Worm (Caenorhabditis elegans): ENCODE results near the gene Y75B12B.1.

Y75B12B.1 gene

ce11 chrV:15148800-15149199 is 35.7 kb upstream of the Y75B12B.1 start, which contains the start of gene T09F5.1:
T09F5.1 (plus strand) TSS chrV:15149100.
- TF ChIP-seq ztf-4 (tag; optimal IDR thresholded peaks at IDR 0.05), result no peak
- no peak for TF ChIP-seq xbp-1 (tag; optimal IDR thresholded peaks at IDR 0.05)
- no peak for TF ChIP-seq nhr-76 (tag; optimal IDR thresholded peaks at IDR 0.05)
- no peak for TF ChIP-seq C04F5.9 (tag; optimal IDR thresholded peaks at IDR 0.05)
- TF ChIP-seq nhr-19 (GFP tag; conservative IDR thresholded peaks at IDR 0.05), result no peak
- TF ChIP-seq mef-2 (tag; optimal IDR thresholded peaks at IDR 0.05), result no peak
- TF ChIP-seq nhr-85 (tag), result no peak
- no peak for TF ChIP-seq ztf-11 (tag; optimal IDR thresholded peaks at IDR 0.05)
- no peak for TF ChIP-seq elt-2 (tag; optimal IDR thresholded peaks at IDR 0.05)
- no peak for TF ChIP-seq zip-4 (GFP tag; optimal IDR thresholded peaks at IDR 0.05)
- no peak for TF ChIP-seq sox-4 (tag; optimal IDR thresholded peaks at IDR 0.05)
- no peak for TF ChIP-seq sup-37 (GFP tag; optimal IDR thresholded peaks at IDR 0.05)
- TF ChIP-seq egl-27 (tag; optimal IDR thresholded peaks at IDR 0.05), result no peak
- TF ChIP-seq lin-13 (GFP tag; optimal IDR thresholded peaks at IDR 0.05), result no peak
- TF ChIP-seq dpl-1 (GFP tag; optimal IDR thresholded peaks at IDR 0.05), result no peak
- TF ChIP-seq lir-3 (tag; optimal IDR thresholded peaks at IDR 0.05; ENCODE audit: poor library complexity), result no peak
- TF ChIP-seq rnt-1 (tag; optimal IDR thresholded peaks at IDR 0.05), result no peak

DNA sequence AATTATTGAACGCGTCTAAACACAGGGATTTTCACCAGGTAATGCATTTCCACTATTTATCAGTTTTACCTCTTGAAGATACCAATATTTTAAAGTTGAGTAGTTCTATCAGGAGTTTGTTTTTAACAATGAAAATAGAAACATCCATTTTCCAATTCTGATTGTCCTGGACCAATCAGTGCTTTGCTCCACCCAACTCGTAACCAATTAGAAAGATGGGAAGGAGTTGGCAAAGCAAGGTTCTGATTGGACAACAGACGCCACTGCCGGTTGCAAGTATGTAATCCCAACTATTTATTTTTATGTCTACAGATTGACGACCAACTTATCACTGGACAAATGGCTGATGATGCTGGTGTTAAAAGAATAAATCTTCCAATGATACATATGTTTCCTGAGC is 34.3 kb upstream of the Y75B12B.1 start:
- TF ChIP-seq nhr-47 (tag; optimal IDR thresholded peaks at IDR 0.05) (no peak), unc-98 (GFP tag; IDR thresholded peaks at IDR 0.05) (no peak), ceh-88 (GFP tag; IDR thresholded peaks at IDR 0.05) (no peak), unc-62 (GFP tag; optimal IDR thresholded peaks at IDR 0.05) (no peak), dsc-1 (tag; optimal IDR thresholded peaks at IDR 0.05) (no peak), hpl-2 (GFP tag; optimal IDR thresholded peaks at IDR 0.05) (no peak), pqm-1 (tag; optimal IDR thresholded peaks at IDR 0.05) (no peak), ama-1 (optimal IDR thresholded peaks at IDR 0.05) (no peak), fkh-8 (tag; optimal IDR thresholded peaks at IDR 0.05) (no peak)

ce11 chrV:15150661-15151060 is 33.8 kb upstream of the Y75B12B.1 start, which contains the start of gene T09F5.2:
T09F5.2 (plus strand) TSS chrV:15150961.
- no peak for TF ChIP-seq swsn-7 (tag; optimal IDR thresholded peaks at IDR 0.05)
- TF ChIP-seq pax-3 (tag; optimal IDR thresholded peaks at IDR 0.05), result no peak
- TF ChIP-seq pqm-1 (tag; optimal IDR thresholded peaks at IDR 0.05), result no peak
- no peak for TF ChIP-seq hlh-4 (tag; optimal IDR thresholded peaks at IDR 0.05)
- no peak for TF ChIP-seq ceh-82 (tag; optimal IDR thresholded peaks at IDR 0.05)
- TF ChIP-seq egl-27 (tag; optimal IDR thresholded peaks at IDR 0.05), result no peak

ce11 chrV:15152010-15152409 is 32.5 kb upstream of the Y75B12B.1 start:
- no peak for TF ChIP-seq hlh-4 (tag; optimal IDR thresholded peaks at IDR 0.05)
- no peak for TF ChIP-seq irx-1 (tag; optimal IDR thresholded peaks at IDR 0.05)
- TF ChIP-seq nhr-77 (tag; optimal IDR thresholded peaks at IDR 0.05), result no peak
- no peak for TF ChIP-seq efl-3 (GFP tag; optimal IDR thresholded peaks at IDR 0.05)
- TF ChIP-seq efl-1 (optimal IDR thresholded peaks at IDR 0.05), result no peak
- peak in 1 of 2 experiments; percentile 72 for TF ChIP-seq efl-1 (GFP tag; optimal IDR thresholded peaks at IDR 0.05 in 1 of 2)

DNA sequence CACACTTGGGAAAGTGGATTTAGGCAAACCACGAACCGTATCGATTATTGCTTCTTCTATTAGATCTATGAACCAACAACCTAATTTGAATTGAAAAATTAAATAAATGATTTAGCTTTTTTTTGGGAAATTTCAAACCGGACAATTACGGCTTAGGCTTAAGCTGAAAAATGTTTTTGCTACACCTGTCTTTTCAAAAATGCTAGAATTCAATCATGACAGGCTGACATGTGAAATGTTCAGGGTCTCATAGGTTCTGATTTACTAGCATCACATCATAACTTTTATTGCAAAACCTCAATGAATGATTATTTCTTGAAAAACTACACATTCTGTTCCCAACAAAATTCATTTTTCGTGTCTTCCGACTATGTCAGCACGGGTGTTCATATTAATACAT is 31.2 kb upstream of the Y75B12B.1 start, which contains the start of gene srh-55:
Gene srh-55, plus strand, starts transcription at position 301 of the 400 bp plus-strand sequence.
- TF ChIP-seq fos-1 (tag; optimal IDR thresholded peaks at IDR 0.05) (no peak), swsn-7 (tag; optimal IDR thresholded peaks at IDR 0.05) (no peak), efl-1 (optimal IDR thresholded peaks at IDR 0.05) (no peak), efl-1 (GFP tag; optimal IDR thresholded peaks at IDR 0.05 in 1 of 2) (peak in 1 of 2 experiments; percentile 40)

Measured in whole organism, L1 larva.